Fruit fly (Drosophila melanogaster) whole organism, embryonic: ENCODE data around the gene RfC3.

ENCODE experiments used
- CG10654 ChIP-seq: fragments of 200-800 bp; sonication (Bioruptor generic); optimal IDR thresholded peaks from 2 replicates; lab custom pipeline; 2016; ENCODE audit warnings: missing biosample characterization, missing genetic modification characterization
- CG10979 ChIP-seq: fragments of 200-800 bp; sonication (Bioruptor generic); optimal IDR thresholded peaks from 2 replicates; lab custom pipeline; 2018; ENCODE audit warnings: missing biosample characterization, mild to moderate bottlenecking, missing genetic modification characterization, moderate library complexity
- CG12744 ChIP-seq: fragments of 200-800 bp; sonication (Bioruptor generic); optimal IDR thresholded peaks from 2 replicates; lab custom pipeline; 2016; ENCODE audit warnings: missing biosample characterization, missing genetic modification characterization
- CG13624 ChIP-seq: fragments of 200-800 bp; sonication (Bioruptor generic); optimal IDR thresholded peaks from 2 replicates; lab custom pipeline; 2016; ENCODE audit warnings: missing biosample characterization, missing genetic modification characterization
- CG1647 ChIP-seq: fragments of 200-800 bp; sonication (Bioruptor generic); optimal IDR thresholded peaks from 3 replicates; lab custom pipeline; 2016; ENCODE audit warnings: missing biosample characterization, missing genetic modification characterization
- CG16813 ChIP-seq: fragments of 200-800 bp; sonication (Bioruptor generic); IDR thresholded peaks from 3 replicates; pipeline ENCODE4 v1.3.6; 2022; ENCODE audit warnings: missing biosample characterization, missing genetic modification characterization; ENCODE audit not compliant: partially characterized antibody
- CG17802 ChIP-seq: fragments of 200-800 bp; sonication (Bioruptor generic); optimal IDR thresholded peaks from 2 replicates; lab custom pipeline; 2018; ENCODE audit warnings: missing biosample characterization, mild to moderate bottlenecking, missing genetic modification characterization, moderate library complexity
- CG1792 ChIP-seq: fragments of 200-800 bp; sonication (Bioruptor generic); optimal IDR thresholded peaks from 2 replicates; lab custom pipeline; 2016; ENCODE audit warnings: missing biosample characterization, missing genetic modification characterization
- CG2875 ChIP-seq: fragments of 200-800 bp; sonication (Bioruptor generic); optimal IDR thresholded peaks from 2 replicates; lab custom pipeline; 2017; ENCODE audit warnings: missing biosample characterization, mild to moderate bottlenecking, missing genetic modification characterization, missing genetic modification reagents
- CG30020 ChIP-seq: fragments of 200-800 bp; optimal IDR thresholded peaks from 2 replicates; lab custom pipeline; 2019; ENCODE audit warnings: missing biosample characterization, mild to moderate bottlenecking, missing genetic modification characterization, moderate library complexity
- CG30431 ChIP-seq: fragments of 200-800 bp; sonication (Bioruptor generic); optimal IDR thresholded peaks from 2 replicates; lab custom pipeline; 2017; ENCODE audit warnings: missing biosample characterization, missing genetic modification characterization
- CG31388 ChIP-seq: fragments of 200-800 bp; sonication (Bioruptor generic); optimal IDR thresholded peaks from 2 replicates; lab custom pipeline; 2016; ENCODE audit warnings: missing biosample characterization, missing genetic modification characterization
- CG31441 ChIP-seq: fragments of 200-800 bp; sonication (Bioruptor generic); IDR thresholded peaks from 2 replicates; pipeline ENCODE4 v1.3.6; 2022; ENCODE audit warnings: missing biosample characterization, missing genetic modification characterization
- CG3838 ChIP-seq: fragments of 200-800 bp; sonication (Bioruptor generic); optimal IDR thresholded peaks from 3 replicates; lab custom pipeline; 2016; ENCODE audit warnings: missing biosample characterization, missing genetic modification characterization
- CG4424 ChIP-seq: fragments of 200-800 bp; sonication (Bioruptor generic); optimal IDR thresholded peaks from 3 replicates; lab custom pipeline; 2016; ENCODE audit warnings: missing biosample characterization, missing genetic modification characterization
- CG5180 ChIP-seq: fragments of 200-800 bp; sonication (Bioruptor generic); optimal IDR thresholded peaks from 3 replicates; lab custom pipeline; 2017; ENCODE audit warnings: missing biosample characterization, missing genetic modification characterization, mild to moderate bottlenecking, moderate library complexity, missing genetic modification reagents
- CG5953 ChIP-seq: fragments of 200-800 bp; sonication (Bioruptor generic); IDR thresholded peaks from 2 replicates; pipeline ENCODE4 v1.3.6; 2022; ENCODE audit warnings: missing biosample characterization, missing genetic modification characterization
- CG6175 ChIP-seq: fragments of 200-800 bp; sonication (Bioruptor generic); IDR thresholded peaks from 3 replicates; pipeline ENCODE4 v1.3.6; 2022; ENCODE audit warnings: missing biosample characterization, missing genetic modification characterization
- CG7357 ChIP-seq: fragments of 200-800 bp; sonication (Bioruptor generic); IDR thresholded peaks from 3 replicates; pipeline ENCODE4 v1.3.6; 2022; ENCODE audit warnings: missing biosample characterization, missing genetic modification characterization
- CG9609 ChIP-seq: fragments of 200-800 bp; sonication (Bioruptor generic); optimal IDR thresholded peaks from 3 replicates; lab custom pipeline; 2016; ENCODE audit warnings: missing biosample characterization, missing genetic modification characterization
- CG9817 ChIP-seq: fragments of 200-800 bp; sonication (Bioruptor generic); optimal IDR thresholded peaks from 2 replicates; lab custom pipeline; 2018; ENCODE audit warnings: missing biosample characterization, mild to moderate bottlenecking, missing genetic modification characterization, moderate library complexity
- Camta ChIP-seq: fragments of 200-800 bp; sonication (Bioruptor generic); optimal IDR thresholded peaks from 2 replicates; lab custom pipeline; 2016; ENCODE audit warnings: missing biosample characterization, missing genetic modification characterization
- Doc3 ChIP-seq: fragments of 200-800 bp; sonication (Bioruptor generic); IDR thresholded peaks from 3 replicates; pipeline ENCODE4 v1.3.6; 2022; ENCODE audit warnings: missing biosample characterization, missing genetic modification characterization; ENCODE audit not compliant: partially characterized antibody
- Gsc ChIP-seq: fragments of 200-800 bp; sonication (Bioruptor generic); IDR thresholded peaks from 2 replicates; pipeline ENCODE4 v1.3.6; 2022; ENCODE audit warnings: missing biosample characterization, missing genetic modification characterization
- Hand ChIP-seq: fragments of 200-800 bp; sonication (Bioruptor generic); optimal IDR thresholded peaks from 2 replicates; lab custom pipeline; 2017; ENCODE audit warnings: mild to moderate bottlenecking, missing biosample characterization, missing genetic modification reagents, missing genetic modification characterization
- Poxn ChIP-seq: fragments of 200-800 bp; sonication (Bioruptor generic); IDR thresholded peaks from 2 replicates; pipeline ENCODE4 v1.3.6; 2022; ENCODE audit warnings: missing biosample characterization, missing genetic modification characterization
- Sry-δ ChIP-seq: fragments of 200-800 bp; sonication (Bioruptor generic); optimal IDR thresholded peaks from 2 replicates; lab custom pipeline; 2016; ENCODE audit warnings: missing biosample characterization, missing genetic modification characterization
- Taf1 ChIP-seq: fragments of 200-800 bp; sonication (Bioruptor generic); IDR thresholded peaks from 2 replicates; pipeline ENCODE4 v1.3.6; 2022; ENCODE audit warnings: missing biosample characterization, missing genetic modification characterization
- Tbp ChIP-seq: fragments of >200 bp; optimal IDR thresholded peaks from 2 replicates; lab custom pipeline; 2018; ENCODE audit warnings: missing biosample characterization, missing genetic modification characterization
- Xrp1 ChIP-seq: fragments of 200-800 bp; sonication (Bioruptor generic); IDR thresholded peaks from 2 replicates; pipeline ENCODE4 v1.3.6; 2022; ENCODE audit warnings: missing biosample characterization, missing genetic modification characterization
- abd-A ChIP-seq: fragments of 200-800 bp; sonication (Bioruptor generic); optimal IDR thresholded peaks from 3 replicates; lab custom pipeline; 2019; ENCODE audit warnings: missing biosample characterization, mild to moderate bottlenecking, missing genetic modification characterization, moderate library complexity
- ara ChIP-seq: fragments of 200-800 bp; sonication (Bioruptor generic); IDR thresholded peaks from 2 replicates; pipeline ENCODE4 v1.3.6; 2022; ENCODE audit warnings: missing biosample characterization, missing genetic modification characterization
- corto ChIP-seq: fragments of 200-800 bp; sonication (Bioruptor generic); optimal IDR thresholded peaks from 2 replicates; lab custom pipeline; 2016; ENCODE audit warnings: missing biosample characterization, mild to moderate bottlenecking, missing genetic modification characterization, moderate library complexity
- cwo ChIP-seq: fragments of 200-800 bp; sonication (Bioruptor generic); optimal IDR thresholded peaks from 3 replicates; lab custom pipeline; 2017; ENCODE audit warnings: missing biosample characterization, missing genetic modification characterization, mild to moderate bottlenecking, moderate library complexity, missing genetic modification reagents
- da ChIP-seq: fragments of 200-800 bp; sonication (Bioruptor generic); optimal IDR thresholded peaks from 2 replicates; lab custom pipeline; 2016; ENCODE audit warnings: missing biosample characterization, missing genetic modification characterization
- dm ChIP-seq: fragments of 200-800 bp; sonication (Bioruptor generic); optimal IDR thresholded peaks from 3 replicates; lab custom pipeline; 2016; ENCODE audit warnings: missing biosample characterization, missing genetic modification characterization
- ewg ChIP-seq: fragments of 200-800 bp; sonication (Bioruptor generic); optimal IDR thresholded peaks from 3 replicates; lab custom pipeline; 2017; ENCODE audit warnings: mild to moderate bottlenecking, missing biosample characterization, missing genetic modification reagents, missing genetic modification characterization
- fd102C ChIP-seq: fragments of 200-800 bp; sonication (Bioruptor generic); optimal IDR thresholded peaks from 2 replicates; lab custom pipeline; 2018; ENCODE audit warnings: missing biosample characterization, mild to moderate bottlenecking, missing genetic modification characterization, moderate library complexity
- gro ChIP-seq: fragments of 200-800 bp; sonication (Bioruptor generic); optimal IDR thresholded peaks from 2 replicates; lab custom pipeline; 2016; ENCODE audit warnings: missing biosample characterization, missing genetic modification characterization
- jing ChIP-seq: fragments of 200-800 bp; sonication (Bioruptor generic); optimal IDR thresholded peaks from 2 replicates; lab custom pipeline; 2018; ENCODE audit warnings: missing biosample characterization, mild to moderate bottlenecking, missing genetic modification characterization
- kay ChIP-seq: fragments of 200-800 bp; sonication (Bioruptor generic); optimal IDR thresholded peaks from 2 replicates; lab custom pipeline; 2016; ENCODE audit warnings: missing biosample characterization, missing genetic modification characterization
- kni ChIP-seq: fragments of 200-800 bp; sonication (Bioruptor generic); optimal IDR thresholded peaks from 3 replicates; lab custom pipeline; 2017; ENCODE audit warnings: mild to moderate bottlenecking, missing biosample characterization, missing genetic modification reagents, missing genetic modification characterization
- lab ChIP-seq: fragments of 200-800 bp; sonication (Bioruptor generic); optimal IDR thresholded peaks from 3 replicates; lab custom pipeline; 2017; ENCODE audit warnings: missing biosample characterization, missing genetic modification characterization, mild to moderate bottlenecking, moderate library complexity, missing genetic modification reagents
- lov ChIP-seq, 2 experiments: fragments of 200-800 bp in 1 of 2; fragments of >200 bp in 1 of 2; sonication (Bioruptor generic) in 1 of 2; IDR thresholded peaks in 1 of 2; optimal IDR thresholded peaks in 1 of 2; 2 replicates in 1 of 2; 3 replicates in 1 of 2; pipeline versions ENCODE4 v1.3.6 to Lab custom; 2017 to 2022; ENCODE audit warnings: missing biosample characterization in 1 of 2, missing genetic modification characterization in 1 of 2
- nom ChIP-seq: fragments of 200-800 bp; sonication (Bioruptor generic); optimal IDR thresholded peaks from 2 replicates; lab custom pipeline; 2017; ENCODE audit warnings: missing biosample characterization, missing genetic modification characterization, mild to moderate bottlenecking, moderate library complexity, missing genetic modification reagents
- pho ChIP-seq: fragments of 200-800 bp; sonication (Bioruptor generic); optimal IDR thresholded peaks from 2 replicates; lab custom pipeline; 2016; ENCODE audit warnings: missing biosample characterization, missing genetic modification characterization
- ro ChIP-seq: fragments of 200-800 bp; sonication (Bioruptor generic); IDR thresholded peaks from 2 replicates; pipeline ENCODE4 v1.3.6; 2022; ENCODE audit warnings: missing biosample characterization, missing genetic modification characterization
- slp2 ChIP-seq: fragments of 200-800 bp; sonication (Bioruptor generic); optimal IDR thresholded peaks from 2 replicates; lab custom pipeline; 2016; ENCODE audit warnings: missing biosample characterization, missing genetic modification characterization
- sob ChIP-seq: fragments of 200-800 bp; sonication (Bioruptor generic); IDR thresholded peaks from 2 replicates; pipeline ENCODE4 v1.3.6; 2022; ENCODE audit warnings: missing biosample characterization, missing genetic modification characterization
- stc ChIP-seq: fragments of 200-800 bp; sonication (Bioruptor generic); IDR thresholded peaks from 2 replicates; pipeline ENCODE4 v1.3.6; 2022; ENCODE audit warnings: missing biosample characterization, missing genetic modification characterization
- twi ChIP-seq: fragments of 200-800 bp; optimal IDR thresholded peaks from 2 replicates; lab custom pipeline; 2019; ENCODE audit warnings: missing biosample characterization, mild to moderate bottlenecking, missing genetic modification characterization, moderate library complexity

Gene RfC3

dm6 chr2L:10466865-10467270 is 47.9 kb downstream of the RfC3 start (continued):
- TF ChIP-seq CG12744 = no peak
- no peak for TF ChIP-seq fd102C (GFP tag; lab: Kevin White, UChicago)
- TF ChIP-seq ewg = peak; percentile 55
- TF ChIP-seq ara (GFP tag; lab: Robert Waterston, UW) = peak; percentile 63; the same call in 1 of the 2 replicates
- TF ChIP-seq sob (GFP tag; lab: Robert Waterston, UW) = peak; percentile 57
- TF ChIP-seq CG7357 (GFP tag; lab: Robert Waterston, UW) = peak; percentile 61; the same call in 2 of the 3 replicates
- no peak for TF ChIP-seq da (GFP tag; lab: Kevin White, UChicago)
- no peak for TF ChIP-seq kni (GFP tag; lab: Kevin White, UChicago)
- peak; percentile 14 for TF ChIP-seq CG1647
- TF ChIP-seq CG2875 (GFP tag; lab: Kevin White, UChicago) = peak; percentile 60
- TF ChIP-seq lov (optimal IDR thresholded peaks at IDR 0.05; lab: Kevin White, UChicago) = no peak
- 0 out of 3 replicates have a peak, but pooled peaks have one; percentile 54 for TF ChIP-seq lov (GFP tag; IDR thresholded peaks at IDR 0.05; lab: Robert Waterston, UW)
- peak; percentile 45 for TF ChIP-seq kay (GFP tag; lab: Kevin White, UChicago)
- TF ChIP-seq CG16813 (GFP tag; lab: Robert Waterston, UW) = no peak
- peak; percentile 48 for TF ChIP-seq lab (GFP tag; lab: Kevin White, UChicago)
- TF ChIP-seq gro = no peak
- peak; percentile 8 for TF ChIP-seq jing (GFP tag; lab: Kevin White, UChicago)
- no peak for TF ChIP-seq Hand
- TF ChIP-seq CG4424 (GFP tag; lab: Kevin White, UChicago) = peak; percentile 76
- TF ChIP-seq dm (GFP tag; lab: Kevin White, UChicago) = no peak
- peak; percentile 66 for TF ChIP-seq Camta (GFP tag; lab: Kevin White, UChicago)
- TF ChIP-seq cwo (GFP tag; lab: Kevin White, UChicago) = peak; percentile 48
- TF ChIP-seq CG30020 = no peak
- peak; percentile 82 for TF ChIP-seq CG5180 (GFP tag; lab: Kevin White, UChicago)
- peak; percentile 40 for TF ChIP-seq CG31388
- peak; percentile 49 for TF ChIP-seq CG10654
- peak; percentile 80 for TF ChIP-seq CG10979 (tag; lab: Kevin White, UChicago)
- no peak for TF ChIP-seq Tbp (GFP tag; lab: Kevin White, UChicago)
- no peak for TF ChIP-seq Doc3
- TF ChIP-seq Xrp1 (GFP tag; lab: Robert Waterston, UW) = peak; percentile 78
- no peak for TF ChIP-seq ro (GFP tag; lab: Robert Waterston, UW)
- no peak for TF ChIP-seq abd-A (tag; lab: Kevin White, UChicago)
- TF ChIP-seq corto = no peak
- no peak for TF ChIP-seq CG3838 (GFP tag; lab: Kevin White, UChicago)
- TF ChIP-seq CG9817 (tag; lab: Kevin White, UChicago) = peak; percentile 10
- TF ChIP-seq CG31441 (GFP tag; lab: Robert Waterston, UW) = peak; percentile 78
- no peak for TF ChIP-seq pho (GFP tag; lab: Kevin White, UChicago)
- TF ChIP-seq CG30431 = peak; percentile 35
- peak; percentile 17 for TF ChIP-seq twi (tag; lab: Kevin White, UChicago)
- TF ChIP-seq CG5953 (GFP tag; lab: Robert Waterston, UW) = no peak
- TF ChIP-seq Sry-δ (GFP tag; lab: Kevin White, UChicago) = peak; percentile 15
- TF ChIP-seq CG9609 (GFP tag; lab: Kevin White, UChicago) = peak; percentile 39
- TF ChIP-seq nom = no peak
- TF ChIP-seq CG6175 (GFP tag; lab: Robert Waterston, UW) = peak; percentile 14; the same call in 1 of the 3 replicates
- TF ChIP-seq Taf1 = no peak
- TF ChIP-seq stc (GFP tag; lab: Robert Waterston, UW) = no peak; the same call in none of the 2 replicates
- peak; percentile 52 for TF ChIP-seq CG13624 (GFP tag; lab: Kevin White, UChicago)
- TF ChIP-seq CG17802 (tag; lab: Kevin White, UChicago) = peak; percentile 24
- TF ChIP-seq Gsc = peak; percentile 49
- peak; percentile 37 for TF ChIP-seq CG1792 (GFP tag; lab: Kevin White, UChicago)
- no peak for TF ChIP-seq Poxn
- peak; percentile 37 for TF ChIP-seq slp2 (GFP tag; lab: Kevin White, UChicago)
